Worm (Caenorhabditis elegans) whole organism, mixed stage, embryonic: Measurements from ENCODE around the gene abts-2.

Experiments
- M03D4.4 ChIP-seq: sonication (generic microtip); optimal IDR thresholded peaks from 2 replicates; lab custom pipeline; 2017; ENCODE audit warnings: mild to moderate bottlenecking, missing genetic modification characterization, missing compliant biosample characterization
- bed-3 ChIP-seq: fragments of 200-800 bp; sonication (Bioruptor generic); optimal IDR thresholded peaks from 3 replicates; lab custom pipeline; 2018; ENCODE audit warnings: mild to moderate bottlenecking, missing genetic modification characterization, moderate library complexity, missing compliant biosample characterization
- blmp-1 ChIP-seq: fragments of 150-350 bp; optimal IDR thresholded peaks from 2 replicates; lab custom pipeline; 2014; ENCODE audit warnings: missing biosample characterization, missing genetic modification characterization
- ceh-39 ChIP-seq: fragments of 150-350 bp; optimal IDR thresholded peaks from 2 replicates; lab custom pipeline; 2014; ENCODE audit warnings: missing biosample characterization, missing genetic modification characterization
- ceh-43 ChIP-seq: fragments of 200-800 bp; sonication (Bioruptor generic); optimal IDR thresholded peaks from 2 replicates; lab custom pipeline; 2018; ENCODE audit warnings: mild to moderate bottlenecking, missing genetic modification characterization, moderate library complexity, missing compliant biosample characterization
- ces-1 ChIP-seq: fragments of 150-350 bp; optimal IDR thresholded peaks from 2 replicates; lab custom pipeline; 2014; ENCODE audit warnings: missing biosample characterization, missing genetic modification reagents, missing genetic modification characterization
- cnd-1 ChIP-seq: fragments of 200-800 bp; sonication (Bioruptor generic); optimal IDR thresholded peaks from 2 replicates; lab custom pipeline; 2018; ENCODE audit warnings: mild to moderate bottlenecking, missing genetic modification characterization, missing compliant biosample characterization
- drap-1 ChIP-seq: fragments of 200-800 bp; sonication (Bioruptor generic); optimal IDR thresholded peaks from 3 replicates; lab custom pipeline; 2018; ENCODE audit warnings: mild to moderate bottlenecking, missing genetic modification characterization, missing compliant biosample characterization
- elt-1 ChIP-seq: sonication (generic microtip); optimal IDR thresholded peaks from 2 replicates; lab custom pipeline; 2017; ENCODE audit warnings: missing genetic modification characterization, mild to moderate bottlenecking, missing compliant biosample characterization, antibody characterized with exemption, moderate library complexity, borderline replicate concordance; ENCODE audit not compliant: insufficient read depth
- elt-3 ChIP-seq: fragments of 150-350 bp; optimal IDR thresholded peaks from 2 replicates; lab custom pipeline; 2014; ENCODE audit warnings: missing biosample characterization, missing genetic modification characterization
- flh-1 ChIP-seq: fragments of 200-800 bp; sonication (Bioruptor generic); optimal IDR thresholded peaks from 2 replicates; lab custom pipeline; 2018; ENCODE audit warnings: mild to moderate bottlenecking, missing genetic modification characterization, moderate library complexity, missing compliant biosample characterization
- lin-32 ChIP-seq: fragments of 200-800 bp; sonication (Bioruptor generic); optimal IDR thresholded peaks from 2 replicates; lab custom pipeline; 2018; ENCODE audit warnings: mild to moderate bottlenecking, missing genetic modification characterization, missing compliant biosample characterization
- lsy-2 ChIP-seq: fragments of 150-350 bp; optimal IDR thresholded peaks from 2 replicates; lab custom pipeline; 2014; ENCODE audit warnings: missing biosample characterization, missing genetic modification characterization
- mab-5 ChIP-seq: fragments of 150-350 bp; optimal IDR thresholded peaks from 2 replicates; lab custom pipeline; 2014; ENCODE audit warnings: missing biosample characterization, missing genetic modification characterization
- mep-1 ChIP-seq: fragments of 150-350 bp; optimal IDR thresholded peaks from 2 replicates; lab custom pipeline; 2017; ENCODE audit warnings: missing biosample characterization, missing genetic modification reagents, missing genetic modification characterization, inconsistent platforms
- mls-2 ChIP-seq: sonication (generic microtip); optimal IDR thresholded peaks from 2 replicates; lab custom pipeline; 2016; ENCODE audit warnings: mild to moderate bottlenecking, missing genetic modification characterization, moderate library complexity, missing compliant biosample characterization
- nhr-237 ChIP-seq: fragments of 150-350 bp; optimal IDR thresholded peaks from 2 replicates; lab custom pipeline; 2014; ENCODE audit warnings: missing biosample characterization, missing genetic modification characterization
- nhr-28 ChIP-seq: fragments of 150-350 bp; optimal IDR thresholded peaks from 2 replicates; lab custom pipeline; 2014; ENCODE audit warnings: missing biosample characterization, missing genetic modification characterization
- nhr-76 ChIP-seq: sonication (generic microtip); optimal IDR thresholded peaks from 2 replicates; lab custom pipeline; 2017; ENCODE audit warnings: missing biosample characterization, missing genetic modification characterization
- pha-4 ChIP-seq: fragments of 150-350 bp; optimal IDR thresholded peaks from 2 replicates; lab custom pipeline; 2018; ENCODE audit warnings: missing biosample characterization, missing genetic modification reagents, missing genetic modification characterization
- sem-2 ChIP-seq: fragments of 200-800 bp; sonication (Bioruptor generic); optimal IDR thresholded peaks from 2 replicates; lab custom pipeline; 2018; ENCODE audit warnings: mild to moderate bottlenecking, missing genetic modification characterization, missing compliant biosample characterization
- snpc-4 ChIP-seq: fragments of 150-350 bp; optimal IDR thresholded peaks from 2 replicates; lab custom pipeline; 2014; ENCODE audit warnings: missing biosample characterization, missing genetic modification characterization
- sptf-1 ChIP-seq: sonication (generic microtip); optimal IDR thresholded peaks from 2 replicates; lab custom pipeline; 2017; ENCODE audit warnings: mild to moderate bottlenecking, missing genetic modification characterization, moderate library complexity, missing compliant biosample characterization
- tbx-8 ChIP-seq: fragments of 200-800 bp; sonication (Bioruptor generic); optimal IDR thresholded peaks from 2 replicates; lab custom pipeline; 2018; ENCODE audit warnings: mild to moderate bottlenecking, missing genetic modification characterization, moderate library complexity, missing compliant biosample characterization
- unc-39 ChIP-seq: fragments of 150-350 bp; optimal IDR thresholded peaks from 2 replicates; lab custom pipeline; 2014; ENCODE audit warnings: missing biosample characterization, missing genetic modification characterization
- unc-62 ChIP-seq: fragments of 150-350 bp; optimal IDR thresholded peaks from 2 replicates; lab custom pipeline; 2014; ENCODE audit warnings: missing biosample characterization, missing genetic modification reagents, missing genetic modification characterization
- zip-8 ChIP-seq: fragments of 150-350 bp; optimal IDR thresholded peaks from 2 replicates; lab custom pipeline; 2014; ENCODE audit warnings: missing biosample characterization, missing genetic modification characterization
- ztf-11 ChIP-seq: fragments of 150-350 bp; optimal IDR thresholded peaks from 2 replicates; lab custom pipeline; 2014; ENCODE audit warnings: missing biosample characterization, missing genetic modification characterization

abts-2 gene

ce11 chrX:11547442-11548023, 37.9 kb upstream of the abts-2 start:
- TF ChIP-seq bed-3 (GFP tag; lab: Kevin White, UChicago) (no peak), unc-62 (peak; percentile 40)

- TF ChIP-seq nhr-28 (tag; lab: Kevin White, UChicago) (no peak), elt-1 (tag; lab: Kevin White, UChicago) (no peak), sptf-1 (tag; lab: Kevin White, UChicago) (no peak), nhr-237 (no peak), pha-4 (tag; lab: Kevin White, UChicago) (no peak), sem-2 (no peak), blmp-1 (no peak), cnd-1 (no peak), flh-1 (GFP tag; lab: Kevin White, UChicago) (no peak), unc-62 (no peak), M03D4.4 (no peak), ceh-39 (tag; lab: Kevin White, UChicago) (no peak), zip-8 (tag; lab: Kevin White, UChicago) (no peak), ceh-43 (GFP tag; lab: Kevin White, UChicago) (no peak), ztf-11 (tag; lab: Kevin White, UChicago) (no peak), ces-1 (GFP tag; lab: Kevin White, UChicago) (no peak), elt-3 (tag; lab: Kevin White, UChicago) (no peak), drap-1 (GFP tag; lab: Kevin White, UChicago) (no peak)
- TF ChIP-seq, all 35 proteins: peak for 0
Measured at ce11 chrX:11548308-11548707, 37.2 kb upstream of the abts-2 start, which contains the start of gene mig-2. Gene mig-2 (plus strand): TSS chrX:11548608.

- no peak for TF ChIP-seq unc-39 (tag; lab: Kevin White, UChicago)
- no peak for TF ChIP-seq nhr-237
- no peak for TF ChIP-seq ces-1 (GFP tag; lab: Kevin White, UChicago)
Measured at ce11 chrX:11551808-11552207, 33.7 kb upstream of the abts-2 start.

- TF ChIP-seq cnd-1, result no peak
- TF ChIP-seq ces-1 (GFP tag; lab: Kevin White, UChicago), result peak; percentile 80
Measured at ce11 chrX:11552879-11553278, 32.6 kb upstream of the abts-2 start.

ce11 chrX:11554522-11554921, 31.0 kb upstream of the abts-2 start:
- TF ChIP-seq unc-62 (no peak), ces-1 (GFP tag; lab: Kevin White, UChicago) (peak; percentile 69)

- TF ChIP-seq nhr-237, result no peak
- TF ChIP-seq blmp-1, result no peak
- no peak for TF ChIP-seq ztf-11 (tag; lab: Kevin White, UChicago)
- no peak for TF ChIP-seq nhr-76 (tag; lab: Kevin White, UChicago)
- no peak for TF ChIP-seq bed-3 (GFP tag; lab: Kevin White, UChicago)
- TF ChIP-seq ces-1 (GFP tag; lab: Kevin White, UChicago), result no peak
- no peak for TF ChIP-seq snpc-4 (tag; lab: Kevin White, UChicago)
- TF ChIP-seq mep-1 (tag; lab: Kevin White, UChicago), result no peak
- TF ChIP-seq zip-8 (tag; lab: Kevin White, UChicago), result no peak
- TF ChIP-seq lsy-2, result no peak
- no peak for TF ChIP-seq ceh-39 (tag; lab: Kevin White, UChicago)
- TF ChIP-seq tbx-8 (GFP tag; lab: Kevin White, UChicago), result no peak
- TF ChIP-seq mls-2 (tag; lab: Kevin White, UChicago), result no peak
- no peak for TF ChIP-seq sem-2
- no peak for TF ChIP-seq pha-4 (tag; lab: Kevin White, UChicago)
- TF ChIP-seq lin-32 (GFP tag; lab: Kevin White, UChicago), result no peak
- no peak for TF ChIP-seq unc-62
- TF ChIP-seq ceh-43 (GFP tag; lab: Kevin White, UChicago), result no peak
- no peak for TF ChIP-seq elt-1 (tag; lab: Kevin White, UChicago)
- no peak for TF ChIP-seq mab-5
- TF ChIP-seq, all 35 proteins: peak for 0
Measured at ce11 chrX:11555046-11555445, 30.4 kb upstream of the abts-2 start.
